Worm (Caenorhabditis elegans) whole organism, L4 larva: Measurements from ENCODE around the gene chst-1.

Experiments used
- D1046.2 ChIP-seq: fragments of 200-800 bp; sonication (Bioruptor generic); IDR thresholded peaks from 2 replicates; pipeline ENCODE4 v1.3.6; 2022; ENCODE audit warnings: missing genetic modification characterization, missing compliant biosample characterization
- F26F4.8 ChIP-seq: fragments of 200-800 bp; sonication (Bioruptor generic); conservative IDR thresholded peaks from 2 replicates; pipeline ENCODE4 v1.3.6; 2022; ENCODE audit warnings: missing genetic modification characterization, missing compliant biosample characterization
- F44E2.7 ChIP-seq: fragments of 200-800 bp; sonication (Bioruptor generic); IDR thresholded peaks from 2 replicates; pipeline ENCODE4 v2.1.2; 2022; ENCODE audit warnings: missing genetic modification characterization, missing compliant biosample characterization
- T20F7.1 ChIP-seq: fragments of 200-800 bp; sonication (Bioruptor generic); optimal IDR thresholded peaks from 2 replicates; lab custom pipeline; 2018; ENCODE audit warnings: mild to moderate bottlenecking, missing genetic modification characterization, missing compliant biosample characterization
- Y48G9A.11 ChIP-seq: fragments of 200-800 bp; sonication (Bioruptor generic); IDR thresholded peaks from 2 replicates; pipeline ENCODE4 v1.3.6; 2022; ENCODE audit warnings: missing genetic modification reagents, missing genetic modification characterization, missing compliant biosample characterization
- aha-1 ChIP-seq: fragments of 150-350 bp; peaks from one replicate; lab custom pipeline; 2014; ENCODE audit warnings: missing biosample characterization, missing genetic modification characterization
- aly-2 ChIP-seq: sonication (generic microtip); optimal IDR thresholded peaks from 2 replicates; lab custom pipeline; 2018; ENCODE audit warnings: missing biosample characterization, missing genetic modification characterization
- ama-1 ChIP-seq: fragments of 150-350 bp; optimal IDR thresholded peaks from 2 replicates; lab custom pipeline; 2014; ENCODE audit warnings: inconsistent platforms, mixed read lengths
- arid-1 ChIP-seq: fragments of 200-800 bp; sonication (Bioruptor generic); conservative IDR thresholded peaks from 2 replicates; pipeline ENCODE4 v1.3.6; 2022; ENCODE audit warnings: missing genetic modification reagents, missing genetic modification characterization, missing compliant biosample characterization
- attf-4 ChIP-seq: sonication (generic microtip); optimal IDR thresholded peaks from 3 replicates; lab custom pipeline; 2017; ENCODE audit warnings: missing biosample characterization, missing genetic modification characterization
- ceh-20 ChIP-seq: fragments of 200-800 bp; sonication (Bioruptor generic); IDR thresholded peaks from 2 replicates; pipeline ENCODE4 v1.3.6; 2022; ENCODE audit warnings: missing genetic modification reagents, missing genetic modification characterization, missing compliant biosample characterization
- ceh-44 ChIP-seq: fragments of 200-800 bp; sonication (Bioruptor generic); IDR thresholded peaks from 2 replicates; pipeline ENCODE4 v1.3.6; 2022; ENCODE audit warnings: missing genetic modification reagents, missing genetic modification characterization, missing compliant biosample characterization
- ceh-62 ChIP-seq: sonication (generic microtip); optimal IDR thresholded peaks from 2 replicates; lab custom pipeline; 2017; ENCODE audit warnings: missing biosample characterization, missing genetic modification characterization
- ceh-82 ChIP-seq: sonication (generic microtip); optimal IDR thresholded peaks from 2 replicates; lab custom pipeline; 2017; ENCODE audit warnings: missing biosample characterization, missing genetic modification characterization
- cey-2 ChIP-seq: sonication (generic microtip); optimal IDR thresholded peaks from 3 replicates; lab custom pipeline; 2017; ENCODE audit warnings: missing genetic modification characterization, mild to moderate bottlenecking, missing compliant biosample characterization, antibody characterized with exemption, borderline replicate concordance; ENCODE audit not compliant: insufficient read depth
- daf-16 ChIP-seq, 3 experiments: sonication (generic microtip); optimal IDR thresholded peaks; 2 replicates each; lab custom pipeline; 2016 to 2017; ENCODE audit warnings: missing genetic modification characterization in 3 of 3, missing genetic modification reagents in 3 of 3, mild to moderate bottlenecking in 2 of 3, missing compliant biosample characterization in 2 of 3, missing biosample characterization in 1 of 3, moderate library complexity in 1 of 3
- daf-19 ChIP-seq: fragments of 200-800 bp; sonication (Bioruptor generic); conservative IDR thresholded peaks from 2 replicates; pipeline ENCODE4 v1.3.6; 2022; ENCODE audit warnings: missing genetic modification characterization, missing compliant biosample characterization
- daf-8 ChIP-seq: fragments of 200-800 bp; sonication (Bioruptor generic); IDR thresholded peaks from 2 replicates; pipeline ENCODE4 v1.3.6; 2022; ENCODE audit warnings: missing genetic modification characterization, missing compliant biosample characterization
- dmd-6 ChIP-seq: fragments of 200-800 bp; sonication (Bioruptor generic); IDR thresholded peaks from 2 replicates; pipeline ENCODE4 v1.3.6; 2022; ENCODE audit warnings: missing genetic modification reagents, missing genetic modification characterization, missing compliant biosample characterization
- dmd-8 ChIP-seq: fragments of 200-800 bp; sonication (Bioruptor generic); IDR thresholded peaks from 2 replicates; pipeline ENCODE4 v1.3.6; 2022; ENCODE audit warnings: missing genetic modification characterization, missing compliant biosample characterization
- egl-27 ChIP-seq: sonication (generic microtip); optimal IDR thresholded peaks from 3 replicates; lab custom pipeline; 2017; ENCODE audit warnings: missing biosample characterization, missing genetic modification reagents, missing genetic modification characterization
- egl-43 ChIP-seq: fragments of 200-800 bp; sonication (Bioruptor generic); IDR thresholded peaks from 2 replicates; pipeline ENCODE4 v1.3.6; 2022; ENCODE audit warnings: missing genetic modification reagents, missing genetic modification characterization, missing compliant biosample characterization
- fos-1 ChIP-seq: fragments of 150-350 bp; optimal IDR thresholded peaks from 2 replicates; lab custom pipeline; 2014; ENCODE audit warnings: missing biosample characterization, missing genetic modification characterization
- gei-8 ChIP-seq: fragments of 200-800 bp; sonication (Bioruptor generic); optimal IDR thresholded peaks from 2 replicates; lab custom pipeline; 2018; ENCODE audit warnings: mild to moderate bottlenecking, missing genetic modification characterization, missing compliant biosample characterization
- lim-7 ChIP-seq: fragments of 200-800 bp; sonication (Bioruptor generic); IDR thresholded peaks from 2 replicates; pipeline ENCODE4 v1.3.6; 2022; ENCODE audit warnings: missing genetic modification characterization, missing compliant biosample characterization
- lin-1 ChIP-seq: fragments of 200-800 bp; sonication (Bioruptor generic); IDR thresholded peaks from 2 replicates; pipeline ENCODE4 v1.3.6; 2022; ENCODE audit warnings: missing genetic modification reagents, missing genetic modification characterization, missing compliant biosample characterization
- lin-15B ChIP-seq: fragments of 150-350 bp; sonication (generic microtip); optimal IDR thresholded peaks from 3 replicates; lab custom pipeline; 2014; ENCODE audit warnings: missing biosample characterization, missing genetic modification characterization
- lin-39 ChIP-seq: fragments of 150-350 bp; optimal IDR thresholded peaks from 2 replicates; lab custom pipeline; 2014; ENCODE audit warnings: missing biosample characterization, missing genetic modification reagents, missing genetic modification characterization
- mdl-1 ChIP-seq, 2 experiments: fragments of 150-350 bp in 1 of 2; sonication (generic microtip) in 1 of 2; optimal IDR thresholded peaks; 2 replicates each; lab custom pipeline; 2014 to 2017; ENCODE audit warnings: missing biosample characterization in 2 of 2, missing genetic modification characterization in 2 of 2
- mdt-29 ChIP-seq: fragments of 200-800 bp; sonication (Bioruptor generic); IDR thresholded peaks from 2 replicates; pipeline ENCODE4 v1.3.6; 2022; ENCODE audit warnings: missing genetic modification reagents, missing genetic modification characterization, missing compliant biosample characterization
- mxl-2 ChIP-seq: fragments of 200-800 bp; sonication (Bioruptor generic); conservative IDR thresholded peaks from 2 replicates; pipeline ENCODE4 v1.3.6; 2022; ENCODE audit warnings: missing genetic modification reagents, missing genetic modification characterization, missing compliant biosample characterization
- nhr-102 ChIP-seq: sonication (generic microtip); optimal IDR thresholded peaks from 2 replicates; lab custom pipeline; 2016; ENCODE audit warnings: mild to moderate bottlenecking, missing genetic modification characterization, moderate library complexity, missing compliant biosample characterization
- nhr-11 ChIP-seq: fragments of 150-350 bp; optimal IDR thresholded peaks from 2 replicates; lab custom pipeline; 2014; ENCODE audit warnings: missing biosample characterization, missing genetic modification characterization
- nhr-111 ChIP-seq: fragments of 200-800 bp; sonication (Bioruptor generic); optimal IDR thresholded peaks from 2 replicates; lab custom pipeline; 2018; ENCODE audit warnings: mild to moderate bottlenecking, missing genetic modification characterization, missing compliant biosample characterization
- nhr-25 ChIP-seq: sonication (generic microtip); optimal IDR thresholded peaks from 2 replicates; lab custom pipeline; 2017; ENCODE audit warnings: missing genetic modification characterization, mild to moderate bottlenecking, missing compliant biosample characterization, antibody characterized with exemption, moderate library complexity, borderline replicate concordance; ENCODE audit not compliant: insufficient read depth
- nhr-41 ChIP-seq: fragments of 200-800 bp; sonication (Bioruptor generic); IDR thresholded peaks from 2 replicates; pipeline ENCODE4 v1.3.6; 2022; ENCODE audit warnings: missing genetic modification reagents, missing genetic modification characterization, missing compliant biosample characterization
- nhr-42 ChIP-seq: fragments of 200-800 bp; sonication (Bioruptor generic); IDR thresholded peaks from 2 replicates; pipeline ENCODE4 v1.3.6; 2022; ENCODE audit warnings: missing genetic modification characterization, missing compliant biosample characterization
- nhr-76 ChIP-seq: fragments of 150-350 bp; optimal IDR thresholded peaks from 2 replicates; lab custom pipeline; 2014; ENCODE audit warnings: missing biosample characterization, missing genetic modification characterization
- pha-4 ChIP-seq, 2 experiments: fragments of 150-350 bp in 1 of 2; fragments of 200-800 bp in 1 of 2; sonication (Bioruptor generic) in 1 of 2; IDR thresholded peaks in 1 of 2; optimal IDR thresholded peaks in 1 of 2; 2 replicates each; pipeline versions ENCODE4 v1.3.6 to Lab custom; 2014 to 2022; ENCODE audit warnings: missing genetic modification characterization in 2 of 2, missing genetic modification reagents in 2 of 2, missing biosample characterization in 1 of 2, missing compliant biosample characterization in 1 of 2
- sdz-12 ChIP-seq: fragments of 200-800 bp; sonication (Bioruptor generic); optimal IDR thresholded peaks from 2 replicates; lab custom pipeline; 2018; ENCODE audit warnings: mild to moderate bottlenecking, missing genetic modification characterization, missing compliant biosample characterization
- skn-1 ChIP-seq: fragments of 150-350 bp; optimal IDR thresholded peaks from 2 replicates; lab custom pipeline; 2014; ENCODE audit warnings: missing biosample characterization, missing genetic modification characterization
- snpc-4 ChIP-seq: fragments of 150-350 bp; optimal IDR thresholded peaks from 2 replicates; lab custom pipeline; 2014; ENCODE audit warnings: missing biosample characterization, missing genetic modification characterization
- spr-1 ChIP-seq: sonication (generic microtip); optimal IDR thresholded peaks from 2 replicates; lab custom pipeline; 2016; ENCODE audit warnings: mild to moderate bottlenecking, missing genetic modification characterization, missing compliant biosample characterization
- tra-1 ChIP-seq: fragments of 200-800 bp; sonication (Bioruptor generic); IDR thresholded peaks from 2 replicates; pipeline ENCODE4 v1.3.6; 2022; ENCODE audit warnings: missing genetic modification reagents, missing genetic modification characterization, missing compliant biosample characterization
- unc-130 ChIP-seq: sonication (generic microtip); optimal IDR thresholded peaks from 2 replicates; lab custom pipeline; 2016; ENCODE audit warnings: missing genetic modification reagents, missing genetic modification characterization, missing compliant biosample characterization
- unc-39 ChIP-seq: sonication (generic microtip); optimal IDR thresholded peaks from 2 replicates; lab custom pipeline; 2017; ENCODE audit warnings: missing biosample characterization, missing genetic modification characterization
- unc-62 ChIP-seq, 3 experiments: fragments of 150-350 bp in 1 of 3; sonication (generic microtip); optimal IDR thresholded peaks in 2 of 3; peaks in 1 of 3; 1 replicate in 1 of 3; 2 replicates in 2 of 3; lab custom pipeline; 2014 to 2017; ENCODE audit warnings: missing biosample characterization in 3 of 3, missing genetic modification characterization in 3 of 3, missing genetic modification reagents in 3 of 3, missing genotype in 1 of 3
- zfp-2 ChIP-seq: sonication (generic microtip); optimal IDR thresholded peaks from 2 replicates; lab custom pipeline; 2016; ENCODE audit warnings: mild to moderate bottlenecking, missing genetic modification characterization, missing compliant biosample characterization
- zip-2 ChIP-seq: fragments of 150-350 bp; optimal IDR thresholded peaks from 2 replicates; lab custom pipeline; 2014; ENCODE audit warnings: missing biosample characterization, missing genetic modification characterization
- ztf-11 ChIP-seq: fragments of 150-350 bp; optimal IDR thresholded peaks from 2 replicates; lab custom pipeline; 2014; ENCODE audit warnings: missing biosample characterization, missing genetic modification characterization

Gene chst-1

DNA sequence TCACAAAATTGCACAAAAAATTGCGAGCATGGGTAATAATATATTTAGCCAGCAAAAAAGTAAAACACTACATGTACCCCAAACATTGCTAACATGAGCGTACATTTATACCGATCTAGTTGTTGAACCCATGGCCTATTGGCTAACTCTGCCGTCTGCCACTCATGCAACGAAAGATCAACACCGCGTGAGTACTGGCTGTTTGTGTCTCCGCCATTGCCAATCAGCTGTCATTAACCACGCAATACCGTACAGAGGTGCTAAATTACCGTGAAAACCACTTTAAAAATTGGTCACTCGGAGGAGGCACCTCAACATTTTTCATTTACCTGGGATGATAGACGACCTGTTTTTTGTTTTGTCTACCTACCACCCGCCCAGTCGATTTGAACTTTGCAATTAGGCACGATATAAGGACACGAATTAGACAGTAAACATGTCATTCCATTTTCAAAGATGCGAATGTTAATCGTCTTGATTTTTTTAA, 31.4 kb downstream of the chst-1 start, which contains the start of gene K02C4.2:
Gene K02C4.2, plus strand, starts transcription at position 437 of the 487 bp plus-strand sequence.
- TF ChIP-seq F44E2.7 (GFP tag; lab: Robert Waterston, UW) (0 out of 2 replicates have a peak, but pooled peaks have one; percentile 66), lim-7 (GFP tag; lab: Robert Waterston, UW) (peak; percentile 92), arid-1 (GFP tag; lab: Robert Waterston, UW) (peak; percentile 82), daf-16 (GFP tag; optimal IDR thresholded peaks at IDR 0.05; lab: Kevin White, UChicago) (peak; percentile 70 to 89), daf-16 (tag; optimal IDR thresholded peaks at IDR 0.05; lab: Kevin White, UChicago) (peak; percentile 86), nhr-111 (GFP tag; lab: Kevin White, UChicago) (peak; percentile 90), gei-8 (GFP tag; lab: Kevin White, UChicago) (peak; percentile 82), daf-8 (GFP tag; lab: Robert Waterston, UW) (no peak), nhr-11 (no peak), nhr-42 (GFP tag; lab: Robert Waterston, UW) (peak; percentile 85), aha-1 (peak; percentile 95), ceh-82 (no peak), T20F7.1 (GFP tag; lab: Kevin White, UChicago) (peak; percentile 67), nhr-76 (tag; lab: Kevin White, UChicago) (no peak), tra-1 (GFP tag; lab: Robert Waterston, UW) (peak; percentile 90), ztf-11 (tag; lab: Kevin White, UChicago) (no peak), D1046.2 (GFP tag; lab: Robert Waterston, UW) (peak; percentile 88), spr-1 (peak; percentile 73), dmd-6 (GFP tag; lab: Robert Waterston, UW) (peak; percentile 83), zfp-2 (tag; lab: Kevin White, UChicago) (peak; percentile 27), unc-39 (tag; lab: Kevin White, UChicago) (no peak), skn-1 (no peak), lin-39 (tag; lab: Kevin White, UChicago) (no peak), cey-2 (tag; lab: Kevin White, UChicago) (no peak), attf-4 (tag; lab: Kevin White, UChicago) (no peak), ceh-44 (GFP tag; lab: Robert Waterston, UW) (no peak), unc-130 (peak; percentile 40), mdl-1 (tag; optimal IDR thresholded peaks at IDR 0.05; lab: Kevin White, UChicago) (no peak), ceh-62 (no peak), fos-1 (no peak), zip-2 (no peak), nhr-41 (GFP tag; lab: Robert Waterston, UW) (0 out of 2 replicates have a peak, but pooled peaks have one; percentile 53), Y48G9A.11 (GFP tag; lab: Robert Waterston, UW) (peak; percentile 80; the same call in 1 of the 2 replicates), mdt-29 (GFP tag; lab: Robert Waterston, UW) (peak; percentile 55; the same call in 1 of the 2 replicates), ceh-20 (GFP tag; lab: Robert Waterston, UW) (peak; percentile 79), dmd-8 (peak; percentile 93), nhr-25 (tag; lab: Kevin White, UChicago) (peak; percentile 52), sdz-12 (GFP tag; lab: Kevin White, UChicago) (peak; percentile 72), unc-62 (GFP tag; optimal IDR thresholded peaks at IDR 0.05 in 1 of 2; lab: Kevin White, UChicago) (no peak), unc-62 (tag; optimal IDR thresholded peaks at IDR 0.05; lab: Kevin White, UChicago) (no peak), nhr-102 (tag; lab: Kevin White, UChicago) (peak; percentile 75), egl-43 (GFP tag; lab: Robert Waterston, UW) (peak; percentile 96), mxl-2 (GFP tag; lab: Robert Waterston, UW) (no peak), pha-4 (GFP tag; IDR thresholded peaks at IDR 0.05; lab: Robert Waterston, UW) (peak; percentile 85), pha-4 (tag; optimal IDR thresholded peaks at IDR 0.05; lab: Kevin White, UChicago) (no peak), aly-2 (tag; lab: Kevin White, UChicago) (no peak), snpc-4 (tag; lab: Kevin White, UChicago) (peak; percentile 12), lin-1 (peak; percentile 42; the same call in 1 of the 2 replicates), daf-19 (GFP tag; lab: Robert Waterston, UW) (peak; percentile 68; the same call in 1 of the 2 replicates), lin-15B (no peak), F26F4.8 (GFP tag; lab: Robert Waterston, UW) (peak; percentile 85), ama-1 (no peak), egl-27 (tag; lab: Kevin White, UChicago) (no peak)
